Worm (Caenorhabditis elegans): ENCODE results near the gene madd-2.

DNA sequence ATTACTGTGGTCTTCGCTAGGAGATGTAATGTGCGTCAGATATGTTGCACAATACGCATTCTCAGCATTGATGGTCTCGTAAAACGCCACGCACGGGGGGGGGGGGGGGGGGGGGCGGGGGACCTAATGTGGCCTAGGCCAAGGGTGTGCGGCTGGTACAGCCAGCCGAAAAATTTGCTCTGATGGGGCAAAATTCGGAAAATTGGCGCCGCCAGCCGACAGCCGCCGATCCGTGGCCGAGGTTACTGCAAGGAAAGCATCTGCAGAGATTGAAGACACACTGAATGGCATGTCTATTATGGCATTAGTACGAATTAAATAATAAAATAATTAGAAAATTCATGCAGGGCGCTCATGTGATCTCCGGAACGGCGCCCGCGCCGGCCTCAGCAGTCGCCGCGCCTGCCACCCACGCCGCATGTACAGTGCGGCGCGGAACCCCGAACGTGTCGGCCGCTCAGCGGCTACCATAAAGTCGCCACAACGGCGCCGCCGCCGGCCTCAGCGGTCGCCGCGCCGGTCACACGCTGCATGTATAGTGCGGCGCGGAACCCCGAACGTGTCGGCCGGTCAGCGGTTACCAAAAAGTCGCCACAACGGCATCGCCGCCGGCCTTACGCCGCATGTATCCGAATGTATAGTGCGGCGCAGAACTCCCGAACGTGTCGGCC lies 35.9 kb downstream of the madd-2 start, which contains the start of gene Y50D4A.6:
- TF ChIP-seq F13H6.1 (tag; optimal IDR thresholded peaks at IDR 0.05) = no peak
- no peak for TF ChIP-seq ceh-82 (tag; optimal IDR thresholded peaks at IDR 0.05)
- no peak for TF ChIP-seq elt-1 (tag; optimal IDR thresholded peaks at IDR 0.05)
- TF ChIP-seq unc-62 (GFP tag; optimal IDR thresholded peaks at IDR 0.05) = no peak
- TF ChIP-seq elt-3 (tag; optimal IDR thresholded peaks at IDR 0.05) = no peak

All from whole organism, L2 larva.